Worm (Caenorhabditis elegans): Measurements from ENCODE around the gene gad-3.
A peak's percentile ranks its signal among the peaks of the same experiment; 100 is the strongest.

The gad-3 gene

ce11 chrV:9172989-9173388 lies at the start of gene gad-3:
TSS of gene gad-3 (minus strand) at chrV:9173005.
- TF ChIP-seq ets-7 (tag; optimal IDR thresholded peaks at IDR 0.05) (no peak), B0310.2 (tag; optimal IDR thresholded peaks at IDR 0.05) (no peak)

- no peak for TF ChIP-seq tbx-11 (GFP tag; IDR thresholded peaks at IDR 0.05)
- TF ChIP-seq ceh-13 (GFP tag; optimal IDR thresholded peaks at IDR 0.05), result no peak
- TF ChIP-seq ama-1 (optimal IDR thresholded peaks at IDR 0.05), result no peak
- no peak for TF ChIP-seq flt-1 (GFP tag; IDR thresholded peaks at IDR 0.05)
- no peak for TF ChIP-seq hmg-4 (GFP tag; optimal IDR thresholded peaks at IDR 0.05)
- TF ChIP-seq tra-4 (tag; optimal IDR thresholded peaks at IDR 0.05), result no peak
- TF ChIP-seq hnd-1 (tag; optimal IDR thresholded peaks at IDR 0.05), result no peak
- TF ChIP-seq scrt-1 (GFP tag; IDR thresholded peaks at IDR 0.05), result no peak
- no peak for TF ChIP-seq ceh-36 (tag; optimal IDR thresholded peaks at IDR 0.05)
- no peak for TF ChIP-seq hmbx-1 (tag; optimal IDR thresholded peaks at IDR 0.05)
- TF ChIP-seq pes-1 (GFP tag; IDR thresholded peaks at IDR 0.05), result no peak
- no peak for TF ChIP-seq tbx-37 (GFP tag; conservative IDR thresholded peaks at IDR 0.05)
- TF ChIP-seq ets-7 (tag; optimal IDR thresholded peaks at IDR 0.05), result no peak
- no peak for TF ChIP-seq B0310.2 (tag; optimal IDR thresholded peaks at IDR 0.05)
- no peak for TF ChIP-seq sea-1 (GFP tag; conservative IDR thresholded peaks at IDR 0.05)
- TF ChIP-seq F13C5.2 (tag; optimal IDR thresholded peaks at IDR 0.05), result no peak
- TF ChIP-seq aly-1 (tag; optimal IDR thresholded peaks at IDR 0.05), result no peak
Measured at ce11 chrV:9221566-9221965, 48.8 kb upstream of the gad-3 start, which contains the start of gene grd-6. TSS of gene grd-6 (plus strand) at chrV:9221866.

- TF ChIP-seq hmbx-1 (tag; optimal IDR thresholded peaks at IDR 0.05) (no peak), ceh-13 (GFP tag; optimal IDR thresholded peaks at IDR 0.05) (no peak), F13C5.2 (tag; optimal IDR thresholded peaks at IDR 0.05) (peak; percentile 14), B0310.2 (tag; optimal IDR thresholded peaks at IDR 0.05) (no peak)
Measured at ce11 chrV:9220444-9220843, 47.6 kb upstream of the gad-3 start.

- TF ChIP-seq ceh-36 (tag; optimal IDR thresholded peaks at IDR 0.05) (peak; percentile 44), ama-1 (optimal IDR thresholded peaks at IDR 0.05) (no peak)
Measured at ce11 chrV:9219390-9219733, 46.6 kb upstream of the gad-3 start.

- no peak for TF ChIP-seq ceh-13 (GFP tag; optimal IDR thresholded peaks at IDR 0.05)
- no peak for TF ChIP-seq tra-4 (tag; optimal IDR thresholded peaks at IDR 0.05)
- no peak for TF ChIP-seq aly-1 (tag; optimal IDR thresholded peaks at IDR 0.05)
- TF ChIP-seq tbx-11 (GFP tag; IDR thresholded peaks at IDR 0.05), result 0 out of 2 replicates have a peak, but pooled peaks have one; percentile 32
- TF ChIP-seq tbx-37 (GFP tag; conservative IDR thresholded peaks at IDR 0.05), result no peak
- TF ChIP-seq hmg-4 (GFP tag; optimal IDR thresholded peaks at IDR 0.05), result no peak
- no peak for TF ChIP-seq F13C5.2 (tag; optimal IDR thresholded peaks at IDR 0.05)
- no peak for TF ChIP-seq pes-1 (GFP tag; IDR thresholded peaks at IDR 0.05)
Measured at ce11 chrV:9218655-9219389, 46.0 kb upstream of the gad-3 start.

ce11 chrV:9218214-9218613 lies 45.4 kb upstream of the gad-3 start:
- no peak for TF ChIP-seq aly-1 (tag; optimal IDR thresholded peaks at IDR 0.05)
- TF ChIP-seq scrt-1 (GFP tag; IDR thresholded peaks at IDR 0.05), result no peak
- TF ChIP-seq ceh-36 (tag; optimal IDR thresholded peaks at IDR 0.05), result no peak
- no peak for TF ChIP-seq pes-1 (GFP tag; IDR thresholded peaks at IDR 0.05)
- TF ChIP-seq tra-4 (tag; optimal IDR thresholded peaks at IDR 0.05), result no peak
- no peak for TF ChIP-seq ama-1 (optimal IDR thresholded peaks at IDR 0.05)
- no peak for TF ChIP-seq sea-1 (GFP tag; conservative IDR thresholded peaks at IDR 0.05)
- no peak for TF ChIP-seq tbx-37 (GFP tag; conservative IDR thresholded peaks at IDR 0.05)
- no peak for TF ChIP-seq ceh-13 (GFP tag; optimal IDR thresholded peaks at IDR 0.05)
- TF ChIP-seq F13C5.2 (tag; optimal IDR thresholded peaks at IDR 0.05), result no peak

- TF ChIP-seq sea-1 (GFP tag; conservative IDR thresholded peaks at IDR 0.05), result no peak
- TF ChIP-seq flt-1 (GFP tag; IDR thresholded peaks at IDR 0.05), result no peak
- TF ChIP-seq ets-7 (tag; optimal IDR thresholded peaks at IDR 0.05), result no peak
- no peak for TF ChIP-seq pes-1 (GFP tag; IDR thresholded peaks at IDR 0.05)
- TF ChIP-seq scrt-1 (GFP tag; IDR thresholded peaks at IDR 0.05), result no peak
- TF ChIP-seq hmbx-1 (tag; optimal IDR thresholded peaks at IDR 0.05), result no peak
- TF ChIP-seq tbx-11 (GFP tag; IDR thresholded peaks at IDR 0.05), result no peak
- TF ChIP-seq tra-4 (tag; optimal IDR thresholded peaks at IDR 0.05), result no peak
- TF ChIP-seq aly-1 (tag; optimal IDR thresholded peaks at IDR 0.05), result no peak
- no peak for TF ChIP-seq hmg-4 (GFP tag; optimal IDR thresholded peaks at IDR 0.05)
- no peak for TF ChIP-seq ceh-36 (tag; optimal IDR thresholded peaks at IDR 0.05)
Measured at ce11 chrV:9217158-9217557, 44.4 kb upstream of the gad-3 start, which contains the start of gene pacs-1. TSS of gene pacs-1 (minus strand) at chrV:9217258.

- TF ChIP-seq hmbx-1 (tag; optimal IDR thresholded peaks at IDR 0.05) (no peak), tbx-11 (GFP tag; IDR thresholded peaks at IDR 0.05) (no peak), ama-1 (optimal IDR thresholded peaks at IDR 0.05) (no peak), hnd-1 (tag; optimal IDR thresholded peaks at IDR 0.05) (no peak), B0310.2 (tag; optimal IDR thresholded peaks at IDR 0.05) (no peak), scrt-1 (GFP tag; IDR thresholded peaks at IDR 0.05) (no peak), sea-1 (GFP tag; conservative IDR thresholded peaks at IDR 0.05) (no peak), ceh-36 (tag; optimal IDR thresholded peaks at IDR 0.05) (no peak), tra-4 (tag; optimal IDR thresholded peaks at IDR 0.05) (no peak), pes-1 (GFP tag; IDR thresholded peaks at IDR 0.05) (no peak), ceh-13 (GFP tag; optimal IDR thresholded peaks at IDR 0.05) (no peak), hmg-4 (GFP tag; optimal IDR thresholded peaks at IDR 0.05) (no peak), aly-1 (tag; optimal IDR thresholded peaks at IDR 0.05) (no peak), tbx-37 (GFP tag; conservative IDR thresholded peaks at IDR 0.05) (no peak), flt-1 (GFP tag; IDR thresholded peaks at IDR 0.05) (no peak), ets-7 (tag; optimal IDR thresholded peaks at IDR 0.05) (no peak)
Measured at ce11 chrV:9213554-9213953, 40.7 kb upstream of the gad-3 start, which contains the start of gene mdt-27. TSS of gene mdt-27 (minus strand) at chrV:9213654.
